Worm (Caenorhabditis elegans) whole organism, L4/young adult: Measurements from ENCODE around the gene B0348.1.

Experiments used
- W03F9.2 ChIP-seq: fragments of 150-350 bp; optimal IDR thresholded peaks from 2 replicates; lab custom pipeline; 2014; ENCODE audit warnings: missing biosample characterization, missing genetic modification characterization
- dao-5 ChIP-seq: sonication (generic microtip); optimal IDR thresholded peaks from 2 replicates; lab custom pipeline; 2016; ENCODE audit warnings: missing genotype, missing genetic modification characterization, moderate library complexity, missing compliant biosample characterization
- him-1 ChIP-seq: sonication (generic microtip); optimal IDR thresholded peaks from 2 replicates; lab custom pipeline; 2016; ENCODE audit warnings: missing genotype, missing genetic modification reagents, missing genetic modification characterization, missing compliant biosample characterization

DNA sequence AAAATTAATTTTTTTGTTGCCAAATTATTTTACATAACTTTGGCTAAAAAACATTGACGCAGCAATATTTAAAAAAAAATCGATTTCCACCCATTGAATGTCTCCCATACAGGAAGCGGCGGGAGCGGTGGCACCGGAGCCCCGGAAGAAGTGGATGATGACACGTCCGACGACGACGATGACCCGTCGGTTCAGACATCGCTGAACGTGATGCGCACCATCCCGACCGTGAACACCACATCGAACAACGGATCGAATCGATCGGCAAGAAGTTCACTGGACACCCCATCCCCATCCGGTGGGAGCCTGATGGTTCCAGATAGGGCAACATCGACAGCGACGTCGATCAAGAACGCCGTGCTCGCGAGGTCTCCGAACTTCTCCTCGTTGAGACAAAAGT is 20.5 kb upstream of the B0348.1 start:
- TF ChIP-seq W03F9.2 (tag; lab: Kevin White, UChicago) (no peak), him-1 (tag; lab: Kevin White, UChicago) (no peak), dao-5 (no peak)
